Worm (Caenorhabditis elegans) whole organism, L2 larva: ENCODE measurements around the gene F40G12.6.
"Not testable (repeated sequence)": the region's sequence is repeated elsewhere in the genome, so short reads cannot be mapped to it uniquely, and the experiment has no call there.

ENCODE experiments used
- ZK546.5 ChIP-seq: sonication (generic microtip); optimal IDR thresholded peaks from 2 replicates; lab custom pipeline; 2017; ENCODE audit warnings: missing biosample characterization, missing genetic modification characterization
- lin-11 ChIP-seq: fragments of 150-350 bp; sonication (generic microtip); optimal IDR thresholded peaks from 2 replicates; lab custom pipeline; 2014; ENCODE audit warnings: missing biosample characterization, missing genetic modification characterization, inconsistent platforms, mixed read lengths
- lin-13 ChIP-seq: fragments of 150-350 bp; optimal IDR thresholded peaks from 2 replicates; lab custom pipeline; 2014; ENCODE audit warnings: missing biosample characterization, missing genetic modification reagents, missing genetic modification characterization
- lsy-2 ChIP-seq, 2 experiments: fragments of 150-350 bp in 1 of 2; sonication (generic microtip) in 1 of 2; optimal IDR thresholded peaks; 2 replicates each; lab custom pipeline; 2014 to 2017; ENCODE audit warnings: missing biosample characterization in 2 of 2, missing genetic modification characterization in 2 of 2
- nhr-23 ChIP-seq: fragments of 150-350 bp; optimal IDR thresholded peaks from 2 replicates; lab custom pipeline; 2014; ENCODE audit warnings: missing biosample characterization, missing genetic modification reagents, missing genetic modification characterization
- nhr-77 ChIP-seq: fragments of 150-350 bp; optimal IDR thresholded peaks from 2 replicates; lab custom pipeline; 2014; ENCODE audit warnings: missing biosample characterization, missing genetic modification characterization
- snpc-4 ChIP-seq: fragments of 150-350 bp; optimal IDR thresholded peaks from 2 replicates; lab custom pipeline; 2014; ENCODE audit warnings: missing biosample characterization, missing genetic modification characterization
- unc-39 ChIP-seq: fragments of 150-350 bp; optimal IDR thresholded peaks from 2 replicates; lab custom pipeline; 2014; ENCODE audit warnings: missing biosample characterization, missing genetic modification characterization
- unc-55 ChIP-seq: fragments of 150-350 bp; sonication (generic microtip); optimal IDR thresholded peaks from 3 replicates; lab custom pipeline; 2014; ENCODE audit warnings: missing biosample characterization, missing genetic modification reagents, missing genetic modification characterization

ce11 chrV:14274268-14274667, 1.3 kb upstream of the F40G12.6 start, which contains the start of gene F40G12.7:
- TF ChIP-seq ZK546.5 (tag; lab: Kevin White, UChicago); lin-11; lin-13 (GFP tag; lab: Kevin White, UChicago); nhr-77; lsy-2 (tag; optimal IDR thresholded peaks at IDR 0.05; lab: Kevin White, UChicago); unc-39 (tag; lab: Kevin White, UChicago); nhr-23 (tag; lab: Kevin White, UChicago); unc-55 (GFP tag; lab: Kevin White, UChicago); snpc-4 (tag; lab: Kevin White, UChicago): not testable (repeated sequence)
